Worm (Caenorhabditis elegans) whole organism, L4 larva: ENCODE data around the gene dnj-20.

Source experiments
- mep-1 ChIP-seq: fragments of 150-350 bp; sonication (generic microtip); optimal IDR thresholded peaks from 3 replicates; lab custom pipeline; 2014; ENCODE audit warnings: missing biosample characterization, missing genetic modification characterization
- nhr-11 ChIP-seq: fragments of 150-350 bp; optimal IDR thresholded peaks from 2 replicates; lab custom pipeline; 2014; ENCODE audit warnings: missing biosample characterization, missing genetic modification characterization
- saeg-2 ChIP-seq: fragments of 200-800 bp; sonication (Bioruptor generic); IDR thresholded peaks from 2 replicates; pipeline ENCODE4 v1.3.6; 2022; ENCODE audit warnings: missing genetic modification reagents, missing genetic modification characterization, missing compliant biosample characterization
- unc-39 ChIP-seq: sonication (generic microtip); optimal IDR thresholded peaks from 2 replicates; lab custom pipeline; 2017; ENCODE audit warnings: missing biosample characterization, missing genetic modification characterization
- vab-7 ChIP-seq: fragments of 200-800 bp; sonication (Bioruptor generic); IDR thresholded peaks from 2 replicates; pipeline ENCODE4 v1.3.6; 2022; ENCODE audit warnings: missing genetic modification reagents, missing genetic modification characterization, missing compliant biosample characterization

DNA sequence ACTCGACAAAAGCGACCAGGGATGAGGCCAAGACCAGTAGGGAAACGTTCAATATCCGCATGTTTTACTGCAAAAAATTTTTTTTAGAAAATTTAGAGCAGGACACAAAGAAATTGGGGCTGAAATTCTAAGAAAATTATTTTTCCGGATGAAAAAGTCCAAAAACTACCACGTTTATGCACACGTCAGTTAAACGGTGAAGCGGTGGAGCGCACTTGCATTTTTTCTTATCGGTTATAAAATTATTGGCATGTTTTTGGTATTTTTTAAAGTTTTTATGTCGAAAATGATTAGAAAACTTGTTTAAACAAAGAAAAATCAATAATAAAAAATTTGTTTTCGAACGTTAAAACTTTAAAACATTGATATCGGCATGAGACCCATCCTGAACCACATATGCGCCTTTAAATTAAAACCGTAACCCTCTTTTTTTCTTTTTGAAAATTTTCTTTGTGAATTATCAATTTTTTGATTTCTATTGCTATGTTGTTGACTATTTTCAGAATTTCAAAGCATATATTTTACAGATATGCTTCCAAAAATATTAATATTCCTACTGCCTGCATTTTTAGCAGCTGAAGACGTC, at the start of gene dnj-20, which contains the start of gene ZK1307.8:
- TF ChIP-seq vab-7 (GFP tag; lab: Robert Waterston, UW) (no peak), unc-39 (tag; lab: Kevin White, UChicago) (no peak), mep-1 (tag; lab: Kevin White, UChicago) (peak; percentile 24), saeg-2 (GFP tag; lab: Robert Waterston, UW) (no peak), nhr-11 (tag; lab: Kevin White, UChicago) (peak; percentile 23)
